Fruit fly (Drosophila melanogaster) whole organism, embryonic: Measurements from ENCODE around the gene KdelR.

Source experiments
- Ada2b ChIP-seq: fragments of 200-800 bp; sonication (Bioruptor generic); IDR thresholded peaks from 2 replicates; pipeline ENCODE4 v1.3.6; 2022; ENCODE audit warnings: missing biosample characterization, missing genetic modification characterization
- Asciz ChIP-seq: fragments of 200-800 bp; sonication (Bioruptor generic); optimal IDR thresholded peaks from 2 replicates; lab custom pipeline; 2017; ENCODE audit warnings: missing biosample characterization, mild to moderate bottlenecking, missing genetic modification characterization, missing genetic modification reagents
- Atf3 ChIP-seq: fragments of 200-800 bp; sonication (Bioruptor generic); optimal IDR thresholded peaks from 3 replicates; lab custom pipeline; 2016; ENCODE audit warnings: missing biosample characterization, missing genetic modification characterization
- B-H1 ChIP-seq: fragments of 200-800 bp; sonication (Bioruptor generic); IDR thresholded peaks from 3 replicates; pipeline ENCODE4 v1.3.6; 2022; ENCODE audit warnings: missing biosample characterization, missing genetic modification characterization
- Blimp-1 ChIP-seq: fragments of 200-800 bp; sonication (Bioruptor generic); optimal IDR thresholded peaks from 3 replicates; lab custom pipeline; 2018; ENCODE audit warnings: missing biosample characterization, missing genetic modification characterization, mild to moderate bottlenecking, moderate library complexity, missing genetic modification reagents
- C15 ChIP-seq: fragments of 200-800 bp; sonication (Bioruptor generic); IDR thresholded peaks from 3 replicates; pipeline ENCODE4 v1.3.6; 2022; ENCODE audit warnings: missing biosample characterization, missing genetic modification characterization
- CG10366 ChIP-seq: fragments of 200-800 bp; sonication (Bioruptor generic); IDR thresholded peaks from 2 replicates; pipeline ENCODE4 v1.3.6; 2022; ENCODE audit warnings: missing biosample characterization, missing genetic modification characterization
- CG11398 ChIP-seq: fragments of 200-800 bp; sonication (Bioruptor generic); optimal IDR thresholded peaks from 2 replicates; lab custom pipeline; 2016; ENCODE audit warnings: missing biosample characterization, missing genetic modification characterization
- CG12155 ChIP-seq: fragments of 200-800 bp; sonication (Bioruptor generic); optimal IDR thresholded peaks from 3 replicates; lab custom pipeline; 2016; ENCODE audit warnings: missing biosample characterization, missing genetic modification characterization
- CG12391 ChIP-seq: fragments of 200-800 bp; sonication (Bioruptor generic); optimal IDR thresholded peaks from 3 replicates; lab custom pipeline; 2018; ENCODE audit warnings: missing biosample characterization, mild to moderate bottlenecking, missing genetic modification characterization, moderate library complexity
- CG13775 ChIP-seq: fragments of 200-800 bp; sonication (Bioruptor generic); optimal IDR thresholded peaks from 3 replicates; lab custom pipeline; 2017; ENCODE audit warnings: missing biosample characterization, mild to moderate bottlenecking, missing genetic modification characterization
- CG2199 ChIP-seq: fragments of 200-800 bp; sonication (Bioruptor generic); IDR thresholded peaks from 3 replicates; pipeline ENCODE4 v1.3.6; 2022; ENCODE audit warnings: missing biosample characterization, missing genetic modification characterization
- CG2712 ChIP-seq: fragments of 200-800 bp; optimal IDR thresholded peaks from 3 replicates; lab custom pipeline; 2019; ENCODE audit warnings: missing biosample characterization, mild to moderate bottlenecking, missing genetic modification characterization, moderate library complexity
- CG4282 ChIP-seq: fragments of 200-800 bp; sonication (Bioruptor generic); optimal IDR thresholded peaks from 2 replicates; lab custom pipeline; 2016; ENCODE audit warnings: missing biosample characterization, missing genetic modification characterization
- CG4404 ChIP-seq: fragments of 200-800 bp; sonication (Bioruptor generic); IDR thresholded peaks from 2 replicates; pipeline ENCODE4 v1.3.6; 2022; ENCODE audit warnings: missing biosample characterization, missing genetic modification characterization
- CG4707 ChIP-seq: fragments of 200-800 bp; sonication (Bioruptor generic); optimal IDR thresholded peaks from 2 replicates; lab custom pipeline; 2018; ENCODE audit warnings: missing biosample characterization, mild to moderate bottlenecking, missing genetic modification characterization, moderate library complexity
- CG7357 ChIP-seq: fragments of 200-800 bp; sonication (Bioruptor generic); IDR thresholded peaks from 3 replicates; pipeline ENCODE4 v1.3.6; 2022; ENCODE audit warnings: missing biosample characterization, missing genetic modification characterization
- CG7839 ChIP-seq: fragments of 200-800 bp; sonication (Bioruptor generic); optimal IDR thresholded peaks from 3 replicates; lab custom pipeline; 2018; ENCODE audit warnings: missing biosample characterization, mild to moderate bottlenecking, missing genetic modification characterization, moderate library complexity
- CG9437 ChIP-seq: fragments of 200-800 bp; sonication (Bioruptor generic); optimal IDR thresholded peaks from 2 replicates; lab custom pipeline; 2018; ENCODE audit warnings: missing biosample characterization, mild to moderate bottlenecking, missing genetic modification characterization
- CG9876 ChIP-seq: fragments of 200-800 bp; sonication (Bioruptor generic); optimal IDR thresholded peaks from 2 replicates; lab custom pipeline; 2016; ENCODE audit warnings: missing biosample characterization, missing genetic modification characterization
- D19A ChIP-seq: fragments of 200-800 bp; optimal IDR thresholded peaks from 3 replicates; lab custom pipeline; 2019; ENCODE audit warnings: missing biosample characterization, mild to moderate bottlenecking, missing genetic modification characterization, moderate library complexity
- D19B ChIP-seq: fragments of 200-800 bp; sonication (Bioruptor generic); optimal IDR thresholded peaks from 2 replicates; lab custom pipeline; 2017; ENCODE audit warnings: missing biosample characterization, mild to moderate bottlenecking, missing genetic modification characterization
- E2f1 ChIP-seq: fragments of 200-800 bp; sonication (Bioruptor generic); IDR thresholded peaks from 2 replicates; pipeline ENCODE4 v1.3.6; 2022; ENCODE audit warnings: missing biosample characterization, missing genetic modification characterization
- Fer2 ChIP-seq: fragments of 200-800 bp; sonication (Bioruptor generic); optimal IDR thresholded peaks from 2 replicates; lab custom pipeline; 2018; ENCODE audit warnings: missing biosample characterization, mild to moderate bottlenecking, missing genetic modification characterization, moderate library complexity
- Gsc ChIP-seq: fragments of 200-800 bp; sonication (Bioruptor generic); IDR thresholded peaks from 2 replicates; pipeline ENCODE4 v1.3.6; 2022; ENCODE audit warnings: missing biosample characterization, missing genetic modification characterization
- NC2β ChIP-seq: fragments of 200-800 bp; sonication (Bioruptor generic); optimal IDR thresholded peaks from 2 replicates; lab custom pipeline; 2016; ENCODE audit warnings: missing biosample characterization, missing genetic modification characterization
- NK7.1 ChIP-seq: fragments of 200-800 bp; sonication (Bioruptor generic); optimal IDR thresholded peaks from 3 replicates; lab custom pipeline; 2016; ENCODE audit warnings: missing biosample characterization, missing genetic modification characterization
- Opbp ChIP-seq: fragments of 200-800 bp; sonication (Bioruptor generic); IDR thresholded peaks from 3 replicates; pipeline ENCODE4 v1.3.6; 2022; ENCODE audit warnings: missing biosample characterization, missing genetic modification characterization; ENCODE audit not compliant: partially characterized antibody
- Pdp1 ChIP-seq, 2 experiments: fragments of 200-800 bp; sonication (Bioruptor generic); optimal IDR thresholded peaks; 3 replicates each; lab custom pipeline; 2016; ENCODE audit warnings: missing biosample characterization in 2 of 2, missing genetic modification characterization in 2 of 2, mild to moderate bottlenecking in 1 of 2, moderate library complexity in 1 of 2
- Ptx1 ChIP-seq: fragments of 200-800 bp; sonication (Bioruptor generic); IDR thresholded peaks from 2 replicates; pipeline ENCODE4 v1.3.6; 2022; ENCODE audit warnings: missing biosample characterization, missing genetic modification characterization
- Sin3A ChIP-seq: fragments of >200 bp; optimal IDR thresholded peaks from 2 replicates; lab custom pipeline; 2018
- Sry-δ ChIP-seq: fragments of 200-800 bp; sonication (Bioruptor generic); optimal IDR thresholded peaks from 2 replicates; lab custom pipeline; 2016; ENCODE audit warnings: missing biosample characterization, missing genetic modification characterization
- Xbp1 ChIP-seq: fragments of 200-800 bp; sonication (Bioruptor generic); optimal IDR thresholded peaks from 3 replicates; lab custom pipeline; 2016; ENCODE audit warnings: missing biosample characterization, mild to moderate bottlenecking, missing genetic modification characterization
- Xrp1 ChIP-seq: fragments of 200-800 bp; sonication (Bioruptor generic); IDR thresholded peaks from 2 replicates; pipeline ENCODE4 v1.3.6; 2022; ENCODE audit warnings: missing biosample characterization, missing genetic modification characterization
- cato ChIP-seq: fragments of 200-800 bp; sonication (Bioruptor generic); optimal IDR thresholded peaks from 2 replicates; lab custom pipeline; 2016; ENCODE audit warnings: missing biosample characterization, missing genetic modification characterization, borderline replicate concordance
- cg ChIP-seq: fragments of 200-800 bp; sonication (Bioruptor generic); optimal IDR thresholded peaks from 3 replicates; lab custom pipeline; 2019; ENCODE audit warnings: missing biosample characterization, mild to moderate bottlenecking, missing genetic modification characterization, moderate library complexity
- chinmo ChIP-seq: fragments of 200-800 bp; sonication (Bioruptor generic); IDR thresholded peaks from 4 replicates; pipeline ENCODE4 v1.3.6; 2022; ENCODE audit warnings: missing biosample characterization, missing genetic modification characterization; ENCODE audit not compliant: partially characterized antibody
- dan ChIP-seq: fragments of 200-800 bp; sonication (Bioruptor generic); IDR thresholded peaks from 2 replicates; pipeline ENCODE4 v1.3.6; 2022; ENCODE audit warnings: missing biosample characterization, missing genetic modification characterization
- disco-r ChIP-seq: fragments of 200-800 bp; sonication (Bioruptor generic); optimal IDR thresholded peaks from 2 replicates; lab custom pipeline; 2016; ENCODE audit warnings: missing biosample characterization, missing genetic modification characterization
- eve ChIP-seq, 2 experiments: fragments of >200 bp; optimal IDR thresholded peaks; 2 replicates each; lab custom pipeline; 2017; ENCODE audit warnings: missing biosample characterization in 2 of 2, missing genetic modification characterization in 2 of 2
- exex ChIP-seq: fragments of 200-800 bp; sonication (Bioruptor generic); optimal IDR thresholded peaks from 4 replicates; lab custom pipeline; 2018; ENCODE audit warnings: missing biosample characterization, mild to moderate bottlenecking, missing genetic modification characterization, moderate library complexity
- grau ChIP-seq: fragments of 200-800 bp; optimal IDR thresholded peaks from 3 replicates; lab custom pipeline; 2019; ENCODE audit warnings: missing biosample characterization, mild to moderate bottlenecking, missing genetic modification characterization, moderate library complexity
- kay ChIP-seq: fragments of 200-800 bp; sonication (Bioruptor generic); optimal IDR thresholded peaks from 2 replicates; lab custom pipeline; 2016; ENCODE audit warnings: missing biosample characterization, missing genetic modification characterization
- lbe ChIP-seq: fragments of 200-800 bp; sonication (Bioruptor generic); optimal IDR thresholded peaks from 2 replicates; lab custom pipeline; 2016; ENCODE audit warnings: missing biosample characterization, mild to moderate bottlenecking, missing genetic modification characterization
- lola ChIP-seq, 3 experiments: fragments of >200 bp in 2 of 3; fragments of 200-800 bp in 1 of 3; sonication (Bioruptor generic) in 1 of 3; optimal IDR thresholded peaks; 2 replicates each; lab custom pipeline; 2017 to 2019; ENCODE audit warnings: missing biosample characterization in 3 of 3, missing genetic modification characterization in 3 of 3, mild to moderate bottlenecking in 1 of 3, moderate library complexity in 1 of 3
- peb ChIP-seq: fragments of 200-800 bp; sonication (Bioruptor generic); IDR thresholded peaks from 2 replicates; pipeline ENCODE4 v1.3.6; 2022; ENCODE audit warnings: missing biosample characterization, missing genetic modification characterization
- phol ChIP-seq: fragments of 200-800 bp; sonication (Bioruptor generic); optimal IDR thresholded peaks from 3 replicates; lab custom pipeline; 2018; ENCODE audit warnings: missing biosample characterization, mild to moderate bottlenecking, missing genetic modification characterization, moderate library complexity
- psq ChIP-seq: fragments of 200-800 bp; sonication (Bioruptor generic); optimal IDR thresholded peaks from 2 replicates; lab custom pipeline; 2017; ENCODE audit warnings: missing biosample characterization, missing genetic modification characterization
- sd ChIP-seq: fragments of 200-800 bp; sonication (Bioruptor generic); optimal IDR thresholded peaks from 3 replicates; lab custom pipeline; 2018; ENCODE audit warnings: missing biosample characterization, mild to moderate bottlenecking, missing genetic modification characterization, moderate library complexity
- slou ChIP-seq: fragments of 200-800 bp; sonication (Bioruptor generic); optimal IDR thresholded peaks from 3 replicates; lab custom pipeline; 2016; ENCODE audit warnings: missing biosample characterization, missing genetic modification characterization
- tup ChIP-seq: fragments of 200-800 bp; sonication (Bioruptor generic); optimal IDR thresholded peaks from 2 replicates; lab custom pipeline; 2016; ENCODE audit warnings: missing biosample characterization, mild to moderate bottlenecking, missing genetic modification characterization, moderate library complexity

KdelR gene

dm6 chr2L:10466865-10467270 lies 40.2 kb downstream of the KdelR start (continued):
- TF ChIP-seq D19A (tag; lab: Kevin White, UChicago) (peak; percentile 64), D19B (GFP tag; lab: Kevin White, UChicago) (peak; percentile 84), CG12391 (tag; lab: Kevin White, UChicago) (peak; percentile 50), B-H1 (GFP tag; lab: Robert Waterston, UW) (peak; percentile 30; the same call in 1 of the 3 replicates), Xbp1 (GFP tag; lab: Kevin White, UChicago) (peak; percentile 60), CG2712 (tag; lab: Kevin White, UChicago) (peak; percentile 86), Pdp1 (GFP tag; optimal IDR thresholded peaks at IDR 0.05; lab: Kevin White, UChicago) (peak; percentile 37 to 48), CG9437 (peak; percentile 72), grau (tag; lab: Kevin White, UChicago) (peak; percentile 52), Atf3 (GFP tag; lab: Kevin White, UChicago) (peak; percentile 34), Asciz (GFP tag; lab: Kevin White, UChicago) (peak; percentile 63), CG2199 (0 out of 3 replicates have a peak, but pooled peaks have one; percentile 30), CG9876 (GFP tag; lab: Kevin White, UChicago) (no peak), CG4404 (GFP tag; lab: Robert Waterston, UW) (peak; percentile 58; the same call in 1 of the 2 replicates), CG12155 (GFP tag; lab: Kevin White, UChicago) (peak; percentile 14), lola (GFP tag; optimal IDR thresholded peaks at IDR 0.05; lab: Kevin White, UChicago) (peak in 1 of 3 experiments; percentile 74), cg (GFP tag; lab: Kevin White, UChicago) (no peak), Ada2b (GFP tag; lab: Robert Waterston, UW) (no peak), Sry-δ (GFP tag; lab: Kevin White, UChicago) (peak; percentile 15), Sin3A (lab: Kevin White, UChicago) (no peak), CG4707 (GFP tag; lab: Kevin White, UChicago) (no peak), CG11398 (GFP tag; lab: Kevin White, UChicago) (peak; percentile 21), phol (tag; lab: Kevin White, UChicago) (peak; percentile 84), lbe (no peak), C15 (GFP tag; lab: Robert Waterston, UW) (no peak), NK7.1 (peak; percentile 12), exex (no peak), chinmo (GFP tag; lab: Robert Waterston, UW) (no peak), E2f1 (GFP tag; lab: Robert Waterston, UW) (peak; percentile 26; the same call in 1 of the 2 replicates), CG13775 (peak; percentile 62), tup (GFP tag; lab: Kevin White, UChicago) (no peak), cato (GFP tag; lab: Kevin White, UChicago) (peak; percentile 18), slou (GFP tag; lab: Kevin White, UChicago) (no peak), peb (GFP tag; lab: Robert Waterston, UW) (no peak), CG7357 (GFP tag; lab: Robert Waterston, UW) (peak; percentile 61; the same call in 2 of the 3 replicates), Fer2 (tag; lab: Kevin White, UChicago) (no peak), CG7839 (tag; lab: Kevin White, UChicago) (peak; percentile 78), Xrp1 (GFP tag; lab: Robert Waterston, UW) (peak; percentile 78), kay (GFP tag; lab: Kevin White, UChicago) (peak; percentile 45), psq (GFP tag; lab: Kevin White, UChicago) (peak; percentile 10), sd (tag; lab: Kevin White, UChicago) (peak; percentile 65), NC2β (GFP tag; lab: Kevin White, UChicago) (peak; percentile 6), eve (GFP tag; optimal IDR thresholded peaks at IDR 0.05; lab: Kevin White, UChicago) (peak in 1 of 2 experiments; percentile 87), CG10366 (GFP tag; lab: Robert Waterston, UW) (peak; percentile 32; the same call in 1 of the 2 replicates), Gsc (GFP tag; lab: Robert Waterston, UW) (peak; percentile 49), Opbp (GFP tag; lab: Robert Waterston, UW) (no peak), Blimp-1 (peak; percentile 74), CG4282 (GFP tag; lab: Kevin White, UChicago) (no peak), Ptx1 (GFP tag; lab: Robert Waterston, UW) (peak; percentile 76), disco-r (GFP tag; lab: Kevin White, UChicago) (peak; percentile 18), dan (0 out of 2 replicates have a peak, but pooled peaks have one; percentile 24)
